Worm (Caenorhabditis elegans) whole organism, young adult: ENCODE data around the gene npr-30.

Experiments
- B0336.3 ChIP-seq: fragments of 200-800 bp; sonication (Bioruptor generic); IDR thresholded peaks from 2 replicates; pipeline ENCODE4 v1.3.6; 2022; ENCODE audit warnings: missing genetic modification characterization, missing compliant biosample characterization
- D2030.7 ChIP-seq: fragments of 200-800 bp; sonication (Bioruptor generic); IDR thresholded peaks from 2 replicates; pipeline ENCODE4 v1.3.6; 2022; ENCODE audit warnings: missing genetic modification reagents, missing genetic modification characterization, missing compliant biosample characterization
- F37B4.10 ChIP-seq: fragments of 200-800 bp; sonication (Bioruptor generic); IDR thresholded peaks from 2 replicates; pipeline ENCODE4 v1.3.6; 2022; ENCODE audit warnings: missing genetic modification characterization, missing compliant biosample characterization
- F39B2.1 ChIP-seq: fragments of 200-800 bp; sonication (Bioruptor generic); IDR thresholded peaks from 2 replicates; pipeline ENCODE4 v1.3.6; 2022; ENCODE audit warnings: missing genetic modification reagents, missing genetic modification characterization, missing compliant biosample characterization
- F55B11.4 ChIP-seq: sonication (generic microtip); optimal IDR thresholded peaks from 2 replicates; lab custom pipeline; 2016; ENCODE audit warnings: missing compliant biosample characterization, missing genetic modification characterization, borderline replicate concordance; ENCODE audit not compliant: insufficient read depth
- T07F8.4 ChIP-seq: sonication (generic microtip); optimal IDR thresholded peaks from 2 replicates; lab custom pipeline; 2016; ENCODE audit warnings: mild to moderate bottlenecking, missing genetic modification characterization, moderate library complexity, missing compliant biosample characterization
- T26A5.8 ChIP-seq: sonication (generic microtip); optimal IDR thresholded peaks from 2 replicates; lab custom pipeline; 2016; ENCODE audit warnings: missing genetic modification characterization, missing compliant biosample characterization
- atf-7 ChIP-seq: sonication (generic microtip); optimal IDR thresholded peaks from 2 replicates; lab custom pipeline; 2017; ENCODE audit warnings: mild to moderate bottlenecking, missing genetic modification characterization, missing compliant biosample characterization
- cebp-2 ChIP-seq: fragments of 200-800 bp; sonication (Bioruptor generic); IDR thresholded peaks from 2 replicates; pipeline ENCODE4 v1.3.6; 2022; ENCODE audit warnings: missing genetic modification characterization, missing compliant biosample characterization
- ceh-100 ChIP-seq: fragments of 200-800 bp; sonication (Bioruptor generic); IDR thresholded peaks from 2 replicates; pipeline ENCODE4 v1.3.6; 2022; ENCODE audit warnings: missing genetic modification reagents, missing genetic modification characterization, missing compliant biosample characterization
- ceh-79 ChIP-seq: sonication (generic microtip); optimal IDR thresholded peaks from 2 replicates; lab custom pipeline; 2017; ENCODE audit warnings: mild to moderate bottlenecking, missing genetic modification characterization, missing compliant biosample characterization
- die-1 ChIP-seq: sonication (generic microtip); optimal IDR thresholded peaks from 2 replicates; lab custom pipeline; 2016; ENCODE audit warnings: missing genotype, mild to moderate bottlenecking, missing genetic modification characterization, missing compliant biosample characterization
- dpff-1 ChIP-seq: sonication (generic microtip); optimal IDR thresholded peaks from 2 replicates; lab custom pipeline; 2017; ENCODE audit warnings: mild to moderate bottlenecking, missing genetic modification characterization, missing compliant biosample characterization
- egl-44 ChIP-seq: fragments of 200-800 bp; sonication (Bioruptor generic); IDR thresholded peaks from 2 replicates; pipeline ENCODE4 v1.3.6; 2022; ENCODE audit warnings: missing genetic modification reagents, missing genetic modification characterization, missing compliant biosample characterization
- egrh-3 ChIP-seq: fragments of 200-800 bp; sonication (Bioruptor generic); IDR thresholded peaks from 2 replicates; pipeline ENCODE4 v1.3.6; 2022; ENCODE audit warnings: missing genetic modification reagents, missing genetic modification characterization, missing compliant biosample characterization
- ets-4 ChIP-seq: fragments of 200-800 bp; sonication (Bioruptor generic); optimal IDR thresholded peaks from 2 replicates; lab custom pipeline; 2018; ENCODE audit warnings: mild to moderate bottlenecking, missing genetic modification characterization, missing compliant biosample characterization
- him-1 ChIP-seq: sonication (generic microtip); optimal IDR thresholded peaks from 2 replicates; lab custom pipeline; 2016; ENCODE audit warnings: missing genotype, missing genetic modification reagents, missing genetic modification characterization, missing compliant biosample characterization
- hlh-26 ChIP-seq: fragments of 200-800 bp; sonication (Bioruptor generic); conservative IDR thresholded peaks from 2 replicates; pipeline ENCODE4 v1.3.6; 2022; ENCODE audit warnings: missing genetic modification reagents, missing genetic modification characterization, missing compliant biosample characterization
- hmg-1.2 ChIP-seq: fragments of 200-800 bp; sonication (Bioruptor generic); IDR thresholded peaks from 2 replicates; pipeline ENCODE4 v1.3.6; 2022; ENCODE audit warnings: missing genetic modification reagents, missing genetic modification characterization, missing compliant biosample characterization
- let-526 ChIP-seq: fragments of 200-800 bp; sonication (Bioruptor generic); IDR thresholded peaks from 2 replicates; pipeline ENCODE4 v1.3.6; 2022; ENCODE audit warnings: missing genetic modification reagents, missing genetic modification characterization, missing compliant biosample characterization
- madf-10 ChIP-seq: sonication (generic microtip); optimal IDR thresholded peaks from 2 replicates; lab custom pipeline; 2016; ENCODE audit warnings: mild to moderate bottlenecking, missing genetic modification characterization, missing compliant biosample characterization
- mcd-1 ChIP-seq: fragments of 200-800 bp; sonication (Bioruptor generic); IDR thresholded peaks from 2 replicates; pipeline ENCODE4 v1.3.6; 2022; ENCODE audit warnings: missing genetic modification reagents, missing genetic modification characterization, missing compliant biosample characterization
- nfya-2 ChIP-seq: fragments of 200-800 bp; sonication (Bioruptor generic); IDR thresholded peaks from 2 replicates; pipeline ENCODE4 v1.3.6; 2022; ENCODE audit warnings: missing genetic modification reagents, missing genetic modification characterization, missing compliant biosample characterization
- nhr-90 ChIP-seq: sonication (generic microtip); optimal IDR thresholded peaks from 2 replicates; lab custom pipeline; 2016; ENCODE audit warnings: missing genotype, mild to moderate bottlenecking, missing genetic modification characterization, missing compliant biosample characterization
- pbrm-1 ChIP-seq: fragments of 200-800 bp; sonication (Bioruptor generic); IDR thresholded peaks from 2 replicates; pipeline ENCODE4 v1.3.6; 2022; ENCODE audit warnings: missing genetic modification reagents, missing genetic modification characterization, missing compliant biosample characterization
- rec-8 ChIP-seq, 2 experiments: sonication (generic microtip); optimal IDR thresholded peaks; 2 replicates each; lab custom pipeline; 2016; ENCODE audit warnings: mild to moderate bottlenecking in 2 of 2, missing genetic modification characterization in 2 of 2, missing genetic modification reagents in 2 of 2, missing genotype in 2 of 2, missing biosample characterization in 1 of 2, missing compliant biosample characterization in 1 of 2, moderate library complexity in 1 of 2
- repo-1 ChIP-seq: sonication (generic microtip); optimal IDR thresholded peaks from 2 replicates; lab custom pipeline; 2017; ENCODE audit warnings: mild to moderate bottlenecking, missing genetic modification characterization, missing compliant biosample characterization
- rpc-1 ChIP-seq, 2 experiments: fragments of 150-350 bp in 1 of 2; sonication (generic microtip) in 1 of 2; optimal IDR thresholded peaks; 2 replicates each; lab custom pipeline; 2014 to 2018; ENCODE audit warnings: missing biosample characterization in 1 of 2, missing genetic modification characterization in 1 of 2, missing genetic modification reagents in 1 of 2, missing genotype in 1 of 2
- snpc-1.1 ChIP-seq: sonication (generic microtip); optimal IDR thresholded peaks from 2 replicates; lab custom pipeline; 2017; ENCODE audit warnings: missing genetic modification characterization, mild to moderate bottlenecking, missing compliant biosample characterization, antibody characterized with exemption, moderate library complexity, missing genotype, missing genetic modification reagents; ENCODE audit not compliant: insufficient read depth
- sptf-2 ChIP-seq: fragments of 200-800 bp; sonication (Bioruptor generic); optimal IDR thresholded peaks from 2 replicates; lab custom pipeline; 2018; ENCODE audit warnings: mild to moderate bottlenecking, missing genetic modification characterization, missing compliant biosample characterization
- tbp1 ChIP-seq: fragments of 200-800 bp; sonication (Bioruptor generic); optimal IDR thresholded peaks from 2 replicates; lab custom pipeline; 2018; ENCODE audit warnings: mild to moderate bottlenecking, missing genetic modification characterization, missing compliant biosample characterization
- xnd-1 ChIP-seq: sonication (generic microtip); optimal IDR thresholded peaks from 2 replicates; lab custom pipeline; 2016; ENCODE audit warnings: missing genotype, missing genetic modification reagents, missing genetic modification characterization, missing compliant biosample characterization
- zfh-2 ChIP-seq: fragments of 200-800 bp; sonication (Bioruptor generic); conservative IDR thresholded peaks from 2 replicates; pipeline ENCODE4 v1.3.6; 2022; ENCODE audit warnings: missing genetic modification reagents, missing genetic modification characterization, missing compliant biosample characterization
- ztf-25 ChIP-seq: fragments of 200-800 bp; sonication (Bioruptor generic); IDR thresholded peaks from 2 replicates; pipeline ENCODE4 v1.3.6; 2022; ENCODE audit warnings: missing genetic modification reagents, missing genetic modification characterization, missing compliant biosample characterization
- ztf-3 ChIP-seq: fragments of 200-800 bp; sonication (Bioruptor generic); optimal IDR thresholded peaks from 2 replicates; lab custom pipeline; 2018; ENCODE audit warnings: mild to moderate bottlenecking, missing genetic modification characterization, missing compliant biosample characterization
- ztf-6 ChIP-seq: fragments of 200-800 bp; sonication (Bioruptor generic); IDR thresholded peaks from 2 replicates; pipeline ENCODE4 v1.3.6; 2022; ENCODE audit warnings: missing genetic modification reagents, missing genetic modification characterization, missing compliant biosample characterization

Gene npr-30

DNA sequence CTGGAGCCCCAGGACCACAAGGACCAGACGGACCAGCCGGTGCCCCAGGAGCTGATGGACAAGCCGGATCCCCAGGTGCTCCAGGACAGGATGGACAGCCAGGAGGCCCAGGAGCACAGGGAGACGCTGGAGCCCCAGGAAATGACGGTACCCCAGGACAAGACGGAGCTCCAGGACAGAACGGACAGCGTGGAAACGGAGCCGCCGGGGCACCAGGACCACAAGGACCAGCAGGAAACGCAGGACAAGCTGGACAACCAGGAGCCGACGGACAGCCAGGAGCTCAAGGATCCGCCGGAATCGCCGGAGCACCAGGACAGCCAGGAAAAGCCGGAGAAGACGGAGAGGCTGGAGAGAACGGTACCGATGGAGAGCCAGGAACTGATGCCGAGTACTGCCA, 38.4 kb downstream of the npr-30 start:
- TF ChIP-seq T07F8.4 (no peak), sptf-2 (GFP tag; lab: Kevin White, UChicago) (no peak), cebp-2 (0 out of 2 replicates have a peak, but pooled peaks have one; percentile 30), egrh-3 (GFP tag; lab: Robert Waterston, UW) (peak; percentile 93), zfh-2 (peak; percentile 87), repo-1 (no peak), egl-44 (GFP tag; lab: Robert Waterston, UW) (0 out of 2 replicates have a peak, but pooled peaks have one; percentile 11)

DNA sequence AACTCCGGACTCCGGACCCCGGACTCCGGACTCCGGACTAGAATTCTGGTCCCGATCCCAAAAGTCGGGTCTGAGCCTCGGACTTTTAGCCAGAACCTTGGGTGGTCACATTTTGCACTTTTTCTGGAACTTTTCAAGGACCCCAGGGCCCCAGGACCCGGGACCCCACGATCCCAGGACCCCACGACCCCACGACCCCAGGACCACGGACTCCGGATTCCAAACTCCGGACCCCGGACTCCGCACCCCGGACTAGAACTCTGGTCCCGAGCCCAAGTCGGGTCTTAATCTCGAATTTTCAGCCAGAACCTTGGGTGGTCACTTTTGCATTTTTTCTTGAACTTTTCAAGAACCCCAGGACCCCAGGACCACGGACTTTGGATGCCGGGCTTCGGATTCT, 39.6 kb downstream of the npr-30 start:
- TF ChIP-seq ets-4 (GFP tag; lab: Kevin White, UChicago), result no peak
- TF ChIP-seq F37B4.10 (GFP tag; lab: Robert Waterston, UW), result 0 out of 2 replicates have a peak, but pooled peaks have one; percentile 89
- peak; percentile 90; the same call in 1 of the 2 replicates for TF ChIP-seq egrh-3 (GFP tag; lab: Robert Waterston, UW)
- TF ChIP-seq hmg-1.2 (GFP tag; lab: Robert Waterston, UW), result no peak
- peak; percentile 91 for TF ChIP-seq zfh-2

DNA sequence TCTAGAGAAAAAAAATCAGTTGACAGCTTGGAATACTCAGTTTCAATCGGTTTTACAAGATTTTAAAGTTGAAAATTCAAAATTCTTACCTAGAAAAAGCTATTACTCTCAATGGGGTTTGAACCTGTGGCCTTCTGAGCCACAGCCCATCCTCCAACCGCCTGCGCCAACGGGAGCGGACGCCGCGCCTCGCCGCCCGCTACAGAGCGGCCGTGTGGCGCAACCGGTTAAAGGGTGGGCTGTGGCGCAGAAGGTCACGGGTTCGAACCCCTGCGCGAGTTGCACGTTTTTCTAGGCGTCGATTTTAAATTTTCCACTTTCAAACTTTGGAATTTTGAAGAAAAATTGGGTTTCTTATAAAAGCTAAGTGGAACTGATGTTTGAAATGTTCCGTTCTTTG, 45.2 kb downstream of the npr-30 start:
- TF ChIP-seq ztf-25 (GFP tag; lab: Robert Waterston, UW) (0 out of 2 replicates have a peak, but pooled peaks have one; percentile 64), zfh-2 (peak; percentile 91), mcd-1 (GFP tag; lab: Robert Waterston, UW) (0 out of 2 replicates have a peak, but pooled peaks have one; percentile 16), snpc-1.1 (no peak), nhr-90 (no peak), F37B4.10 (GFP tag; lab: Robert Waterston, UW) (0 out of 2 replicates have a peak, but pooled peaks have one; percentile 12), egrh-3 (GFP tag; lab: Robert Waterston, UW) (peak; percentile 89), T26A5.8 (no peak), rec-8 (tag; optimal IDR thresholded peaks at IDR 0.05; lab: Kevin White, UChicago) (no peak), D2030.7 (0 out of 2 replicates have a peak, but pooled peaks have one; percentile 20)
- TF ChIP-seq, all 124 proteins: peak for 6

DNA sequence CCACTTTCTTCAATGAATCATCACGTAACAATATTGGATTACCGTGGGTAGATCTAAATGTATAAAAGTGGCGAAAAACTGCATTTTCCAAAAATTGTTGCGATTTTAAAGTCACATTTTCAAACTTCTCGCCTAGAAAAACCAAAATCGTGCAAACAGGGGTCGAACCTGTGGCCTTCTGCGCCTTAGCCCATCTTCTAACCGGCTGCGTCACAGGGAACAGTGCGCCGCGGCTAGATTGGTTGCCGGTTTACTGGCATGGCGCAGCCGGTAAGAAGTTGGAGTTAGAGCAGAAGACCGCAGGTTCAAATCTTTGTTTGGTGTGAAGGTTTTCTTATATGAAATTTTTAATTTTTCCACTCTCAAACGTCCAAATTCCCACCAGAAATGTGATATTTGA, 45.9 kb downstream of the npr-30 start:
- no peak for TF ChIP-seq xnd-1 (tag; lab: Kevin White, UChicago)
- no peak for TF ChIP-seq rpc-1 (optimal IDR thresholded peaks at IDR 0.05; lab: Kevin White, UChicago)
- peak; percentile 30 for TF ChIP-seq rpc-1 (tag; optimal IDR thresholded peaks at IDR 0.05; lab: Kevin White, UChicago)
- no peak for TF ChIP-seq ceh-79 (tag; lab: Kevin White, UChicago)
- no peak for TF ChIP-seq madf-10 (tag; lab: Kevin White, UChicago)
- TF ChIP-seq tbp1, result peak; percentile 64

DNA sequence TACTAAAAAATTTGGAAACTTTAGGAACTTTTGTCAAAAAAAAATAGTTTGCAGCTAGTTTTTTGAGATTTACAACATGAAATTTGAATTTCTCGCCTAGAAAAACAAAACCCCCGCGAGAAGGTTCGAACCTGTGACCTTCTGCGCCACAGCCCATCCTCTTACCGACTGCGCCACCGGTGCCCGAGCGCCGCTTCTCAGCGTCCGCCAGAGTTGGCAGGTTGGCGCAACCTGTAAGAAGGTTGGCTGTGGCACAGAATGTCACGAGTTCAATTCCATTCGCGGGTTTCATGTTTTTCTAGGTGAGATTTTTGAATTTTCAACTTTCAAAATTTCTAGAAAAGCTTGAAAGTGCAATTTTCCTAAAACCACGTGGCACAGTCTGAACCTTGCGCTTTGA, 47.3 kb downstream of the npr-30 start:
- TF ChIP-seq ceh-100 (GFP tag; lab: Robert Waterston, UW), result no peak
- peak; percentile 45; the same call in 1 of the 2 replicates for TF ChIP-seq egrh-3 (GFP tag; lab: Robert Waterston, UW)
- peak; percentile 65 for TF ChIP-seq zfh-2
- TF ChIP-seq, all 124 proteins: peak for 2

DNA sequence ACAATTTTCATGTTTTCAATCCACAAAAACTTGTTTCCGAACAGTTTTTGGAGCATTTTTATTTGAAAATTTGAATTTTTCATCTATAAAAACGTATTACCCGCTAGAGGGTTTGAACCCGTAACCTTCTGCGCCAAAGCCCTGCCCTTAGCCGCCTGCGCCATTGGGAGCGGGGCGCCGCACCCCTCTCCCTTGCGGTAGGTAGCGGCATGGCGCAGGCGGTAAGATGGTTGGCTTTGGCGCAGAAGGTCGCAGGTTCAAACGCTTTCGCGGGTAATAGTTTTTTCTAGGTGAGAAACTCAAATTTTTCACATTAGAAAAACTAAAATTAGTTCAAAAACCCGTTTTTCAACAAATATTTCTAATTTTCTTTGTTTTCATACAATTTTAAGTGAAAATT, 48.5 kb downstream of the npr-30 start:
- no peak for TF ChIP-seq die-1
- TF ChIP-seq ztf-6 (GFP tag; lab: Robert Waterston, UW), result no peak
- no peak for TF ChIP-seq B0336.3 (GFP tag; lab: Robert Waterston, UW)
- no peak for TF ChIP-seq hlh-26
- TF ChIP-seq dpff-1 (tag; lab: Kevin White, UChicago), result no peak
- TF ChIP-seq zfh-2, result peak; percentile 73
- 0 out of 2 replicates have a peak, but pooled peaks have one; percentile 8 for TF ChIP-seq pbrm-1 (GFP tag; lab: Robert Waterston, UW)
- 0 out of 2 replicates have a peak, but pooled peaks have one; percentile 35 for TF ChIP-seq D2030.7
- no peak for TF ChIP-seq nfya-2
- peak; percentile 29; the same call in 1 of the 2 replicates for TF ChIP-seq egrh-3 (GFP tag; lab: Robert Waterston, UW)
- TF ChIP-seq tbp1, result no peak
- no peak for TF ChIP-seq ztf-3
- no peak for TF ChIP-seq F55B11.4 (tag; lab: Kevin White, UChicago)
- TF ChIP-seq him-1 (tag; lab: Kevin White, UChicago), result no peak
- no peak for TF ChIP-seq let-526 (GFP tag; lab: Robert Waterston, UW)
- no peak for TF ChIP-seq atf-7 (tag; lab: Kevin White, UChicago)
- TF ChIP-seq F39B2.1, result no peak
